Worm (Caenorhabditis elegans): ENCODE data around the gene ifbp-1.

- no peak for TF ChIP-seq W03F9.2 (tag; optimal IDR thresholded peaks at IDR 0.05)
- TF ChIP-seq him-1 (tag; optimal IDR thresholded peaks at IDR 0.05): no peak
- TF ChIP-seq dao-5 (tag; optimal IDR thresholded peaks at IDR 0.05): no peak
These were observed 9.8 kb downstream of the ifbp-1 start for ce11 chrV:13370265-13370664.
